Fruit fly (Drosophila melanogaster) whole organism, embryonic: ENCODE data around the gene Ing5.

Source experiments
- Antp ChIP-seq: fragments of 200-800 bp; sonication (Bioruptor generic); optimal IDR thresholded peaks from 3 replicates; lab custom pipeline; 2016; ENCODE audit warnings: missing biosample characterization, missing genetic modification characterization
- Blimp-1 ChIP-seq: fragments of 200-800 bp; sonication (Bioruptor generic); optimal IDR thresholded peaks from 3 replicates; lab custom pipeline; 2018; ENCODE audit warnings: missing biosample characterization, missing genetic modification characterization, mild to moderate bottlenecking, moderate library complexity, missing genetic modification reagents
- CG1024 ChIP-seq: fragments of 200-800 bp; sonication (Bioruptor generic); IDR thresholded peaks from 2 replicates; pipeline ENCODE4 v1.3.6; 2022; ENCODE audit warnings: missing biosample characterization, missing genetic modification characterization
- CG12236 ChIP-seq: fragments of 200-800 bp; sonication (Bioruptor generic); optimal IDR thresholded peaks from 2 replicates; lab custom pipeline; 2016; ENCODE audit warnings: missing biosample characterization, missing genetic modification characterization
- CG15479 ChIP-seq: fragments of 200-800 bp; sonication (Bioruptor generic); optimal IDR thresholded peaks from 3 replicates; lab custom pipeline; 2019; ENCODE audit warnings: missing biosample characterization, mild to moderate bottlenecking, missing genetic modification characterization, moderate library complexity
- CG17612 ChIP-seq: fragments of 200-800 bp; sonication (Bioruptor generic); IDR thresholded peaks from 2 replicates; pipeline ENCODE4 v1.3.6; 2022; ENCODE audit warnings: missing biosample characterization, missing genetic modification characterization
- CG2116 ChIP-seq: fragments of 200-800 bp; sonication (Bioruptor generic); optimal IDR thresholded peaks from 3 replicates; lab custom pipeline; 2018; ENCODE audit warnings: missing biosample characterization, mild to moderate bottlenecking, missing genetic modification characterization
- CG2678 ChIP-seq: fragments of 200-800 bp; sonication (Bioruptor generic); optimal IDR thresholded peaks from 3 replicates; lab custom pipeline; 2019; ENCODE audit warnings: missing biosample characterization, mild to moderate bottlenecking, missing genetic modification characterization, moderate library complexity
- CG30020 ChIP-seq: fragments of 200-800 bp; optimal IDR thresholded peaks from 2 replicates; lab custom pipeline; 2019; ENCODE audit warnings: missing biosample characterization, mild to moderate bottlenecking, missing genetic modification characterization, moderate library complexity
- CG43689 ChIP-seq: fragments of 200-800 bp; sonication (Bioruptor generic); IDR thresholded peaks from 2 replicates; pipeline ENCODE4 v1.3.6; 2022; ENCODE audit warnings: missing biosample characterization, missing genetic modification characterization
- CG4854 ChIP-seq: fragments of 200-800 bp; sonication (Bioruptor generic); optimal IDR thresholded peaks from 2 replicates; lab custom pipeline; 2016; ENCODE audit warnings: missing biosample characterization, missing genetic modification characterization, inconsistent platforms
- CG7271 ChIP-seq: fragments of 200-800 bp; sonication (Bioruptor generic); optimal IDR thresholded peaks from 2 replicates; lab custom pipeline; 2018; ENCODE audit warnings: missing biosample characterization, mild to moderate bottlenecking, missing genetic modification characterization, moderate library complexity
- CG7745 ChIP-seq: fragments of 200-800 bp; sonication (Bioruptor generic); optimal IDR thresholded peaks from 2 replicates; lab custom pipeline; 2018; ENCODE audit warnings: missing biosample characterization, mild to moderate bottlenecking, missing genetic modification characterization, moderate library complexity
- CG9797 ChIP-seq: fragments of 200-800 bp; sonication (Bioruptor generic); optimal IDR thresholded peaks from 3 replicates; lab custom pipeline; 2018; ENCODE audit warnings: missing biosample characterization, mild to moderate bottlenecking, missing genetic modification characterization
- CoRest ChIP-seq: fragments of 200-800 bp; sonication (Bioruptor generic); optimal IDR thresholded peaks from 3 replicates; lab custom pipeline; 2018; ENCODE audit warnings: missing biosample characterization, mild to moderate bottlenecking, missing genetic modification characterization, moderate library complexity
- Dbx ChIP-seq: fragments of 200-800 bp; sonication (Bioruptor generic); IDR thresholded peaks from 3 replicates; pipeline ENCODE4 v1.3.6; 2022; ENCODE audit warnings: missing biosample characterization, missing genetic modification characterization
- HmgZ ChIP-seq: fragments of 200-800 bp; sonication (Bioruptor generic); optimal IDR thresholded peaks from 2 replicates; lab custom pipeline; 2018; ENCODE audit warnings: missing biosample characterization, mild to moderate bottlenecking, missing genetic modification characterization
- Hr39 ChIP-seq: fragments of >200 bp; optimal IDR thresholded peaks from 2 replicates; lab custom pipeline; 2017
- Hr78 ChIP-seq, 2 experiments: fragments of 200-800 bp in 1 of 2; fragments of >200 bp in 1 of 2; sonication (Bioruptor generic) in 1 of 2; optimal IDR thresholded peaks; 2 replicates each; lab custom pipeline; 2017 to 2019; ENCODE audit warnings: missing biosample characterization in 2 of 2, missing genetic modification characterization in 2 of 2, mild to moderate bottlenecking in 1 of 2, moderate library complexity in 1 of 2
- Lpt ChIP-seq: fragments of >200 bp; optimal IDR thresholded peaks from 2 replicates; lab custom pipeline; 2018; ENCODE audit warnings: missing biosample characterization, missing genetic modification characterization
- MBD-R2 ChIP-seq: fragments of 200-800 bp; sonication (Bioruptor generic); IDR thresholded peaks from 2 replicates; pipeline ENCODE4 v1.3.6; 2022; ENCODE audit warnings: missing biosample characterization, missing genetic modification characterization
- MESR4 ChIP-seq: fragments of 200-800 bp; sonication (Bioruptor generic); optimal IDR thresholded peaks from 2 replicates; lab custom pipeline; 2018; ENCODE audit warnings: missing biosample characterization, mild to moderate bottlenecking, missing genetic modification characterization, moderate library complexity
- MTF-1 ChIP-seq: fragments of 200-800 bp; sonication (Bioruptor generic); optimal IDR thresholded peaks from 2 replicates; lab custom pipeline; 2018; ENCODE audit warnings: missing biosample characterization, mild to moderate bottlenecking, missing genetic modification characterization, borderline replicate concordance
- Neu2 ChIP-seq: fragments of 200-800 bp; sonication (Bioruptor generic); optimal IDR thresholded peaks from 3 replicates; lab custom pipeline; 2016; ENCODE audit warnings: missing biosample characterization, missing genetic modification characterization, borderline replicate concordance
- NfI ChIP-seq: fragments of 200-800 bp; sonication (Bioruptor generic); optimal IDR thresholded peaks from 3 replicates; lab custom pipeline; 2018; ENCODE audit warnings: missing biosample characterization, mild to moderate bottlenecking, missing genetic modification characterization, moderate library complexity
- TFAM ChIP-seq: fragments of 200-800 bp; sonication (Bioruptor generic); optimal IDR thresholded peaks from 2 replicates; lab custom pipeline; 2017; ENCODE audit warnings: missing biosample characterization, missing genetic modification characterization, inconsistent platforms
- bab2 ChIP-seq: fragments of 200-800 bp; sonication (Bioruptor generic); optimal IDR thresholded peaks from 2 replicates; lab custom pipeline; 2016; ENCODE audit warnings: missing biosample characterization, missing genetic modification characterization
- bbx ChIP-seq: fragments of 200-800 bp; sonication (Bioruptor generic); IDR thresholded peaks from 2 replicates; pipeline ENCODE4 v1.3.6; 2022; ENCODE audit warnings: missing biosample characterization, missing genetic modification characterization; ENCODE audit not compliant: partially characterized antibody
- bcd ChIP-seq: fragments of 200-800 bp; sonication (Bioruptor generic); optimal IDR thresholded peaks from 2 replicates; lab custom pipeline; 2017; ENCODE audit warnings: missing biosample characterization, mild to moderate bottlenecking, missing genetic modification characterization
- caup ChIP-seq: fragments of 200-800 bp; sonication (Bioruptor generic); optimal IDR thresholded peaks from 3 replicates; lab custom pipeline; 2017; ENCODE audit warnings: missing biosample characterization, mild to moderate bottlenecking, missing genetic modification characterization, moderate library complexity; ENCODE audit not compliant: severe bottlenecking
- corto ChIP-seq: fragments of 200-800 bp; sonication (Bioruptor generic); optimal IDR thresholded peaks from 2 replicates; lab custom pipeline; 2016; ENCODE audit warnings: missing biosample characterization, mild to moderate bottlenecking, missing genetic modification characterization, moderate library complexity
- crp ChIP-seq, 2 experiments: fragments of 200-800 bp; sonication (Bioruptor generic); optimal IDR thresholded peaks; 2 replicates in 1 of 2; 3 replicates in 1 of 2; lab custom pipeline; 2017; ENCODE audit warnings: missing biosample characterization in 2 of 2, missing genetic modification characterization in 2 of 2, mild to moderate bottlenecking in 1 of 2, moderate library complexity in 1 of 2
- disco-r ChIP-seq: fragments of 200-800 bp; sonication (Bioruptor generic); optimal IDR thresholded peaks from 2 replicates; lab custom pipeline; 2016; ENCODE audit warnings: missing biosample characterization, missing genetic modification characterization
- dpn ChIP-seq, 2 experiments: fragments of 200-800 bp; sonication (Bioruptor generic); optimal IDR thresholded peaks; 3 replicates each; lab custom pipeline; 2016; ENCODE audit warnings: missing biosample characterization in 2 of 2, missing genetic modification characterization in 2 of 2
- exex ChIP-seq: fragments of 200-800 bp; sonication (Bioruptor generic); optimal IDR thresholded peaks from 4 replicates; lab custom pipeline; 2018; ENCODE audit warnings: missing biosample characterization, mild to moderate bottlenecking, missing genetic modification characterization, moderate library complexity
- gce ChIP-seq: fragments of 200-800 bp; sonication (Bioruptor generic); IDR thresholded peaks from 3 replicates; pipeline ENCODE4 v1.3.6; 2022; ENCODE audit warnings: missing biosample characterization, missing genetic modification characterization
- grn ChIP-seq: fragments of 200-800 bp; sonication (Bioruptor generic); optimal IDR thresholded peaks from 3 replicates; lab custom pipeline; 2017; ENCODE audit warnings: missing biosample characterization, missing genetic modification characterization
- jumu ChIP-seq: fragments of 200-800 bp; sonication (Bioruptor generic); optimal IDR thresholded peaks from 3 replicates; lab custom pipeline; 2016; ENCODE audit warnings: missing biosample characterization, missing genetic modification characterization
- kni ChIP-seq: fragments of 200-800 bp; sonication (Bioruptor generic); optimal IDR thresholded peaks from 3 replicates; lab custom pipeline; 2017; ENCODE audit warnings: mild to moderate bottlenecking, missing biosample characterization, missing genetic modification reagents, missing genetic modification characterization
- mirr ChIP-seq: fragments of 200-800 bp; sonication (Bioruptor generic); optimal IDR thresholded peaks from 3 replicates; lab custom pipeline; 2018; ENCODE audit warnings: missing biosample characterization, mild to moderate bottlenecking, missing genetic modification characterization
- oc ChIP-seq: fragments of 200-800 bp; sonication (Bioruptor generic); optimal IDR thresholded peaks from 2 replicates; lab custom pipeline; 2018; ENCODE audit warnings: missing biosample characterization, mild to moderate bottlenecking, missing genetic modification characterization, moderate library complexity
- org-1 ChIP-seq: fragments of 200-800 bp; sonication (Bioruptor generic); optimal IDR thresholded peaks from 2 replicates; lab custom pipeline; 2017; ENCODE audit warnings: missing biosample characterization, missing genetic modification characterization
- pita ChIP-seq: fragments of 200-800 bp; sonication (Bioruptor generic); optimal IDR thresholded peaks from 2 replicates; lab custom pipeline; 2017; ENCODE audit warnings: missing biosample characterization, mild to moderate bottlenecking, missing genetic modification characterization
- psq ChIP-seq: fragments of 200-800 bp; sonication (Bioruptor generic); optimal IDR thresholded peaks from 2 replicates; lab custom pipeline; 2017; ENCODE audit warnings: missing biosample characterization, missing genetic modification characterization
- ranshi ChIP-seq: fragments of 200-800 bp; sonication (Bioruptor generic); IDR thresholded peaks from 2 replicates; pipeline ENCODE4 v1.3.6; 2022; ENCODE audit warnings: missing biosample characterization, missing genetic modification characterization
- rib ChIP-seq: fragments of 200-800 bp; sonication (Bioruptor generic); IDR thresholded peaks from 2 replicates; pipeline ENCODE4 v1.3.6; 2022; ENCODE audit warnings: missing biosample characterization, missing genetic modification characterization
- so ChIP-seq: fragments of 200-800 bp; sonication (Bioruptor generic); IDR thresholded peaks from 3 replicates; pipeline ENCODE4 v1.3.6; 2022; ENCODE audit warnings: missing biosample characterization, missing genetic modification characterization
- trh ChIP-seq: fragments of 200-800 bp; sonication (Bioruptor generic); optimal IDR thresholded peaks from 2 replicates; lab custom pipeline; 2016; ENCODE audit warnings: missing biosample characterization, missing genetic modification characterization
- ttk ChIP-seq: fragments of 200-800 bp; sonication (Bioruptor generic); IDR thresholded peaks from 2 replicates; pipeline ENCODE4 v2.1.2; 2022; ENCODE audit warnings: missing biosample characterization, missing genetic modification characterization
- twi ChIP-seq: fragments of 200-800 bp; optimal IDR thresholded peaks from 2 replicates; lab custom pipeline; 2019; ENCODE audit warnings: missing biosample characterization, mild to moderate bottlenecking, missing genetic modification characterization, moderate library complexity
- unc-4 ChIP-seq: fragments of 200-800 bp; sonication (Bioruptor generic); IDR thresholded peaks from 2 replicates; pipeline ENCODE4 v1.3.6; 2022; ENCODE audit warnings: missing biosample characterization, missing genetic modification characterization; ENCODE audit not compliant: partially characterized antibody

The Ing5 gene

DNA sequence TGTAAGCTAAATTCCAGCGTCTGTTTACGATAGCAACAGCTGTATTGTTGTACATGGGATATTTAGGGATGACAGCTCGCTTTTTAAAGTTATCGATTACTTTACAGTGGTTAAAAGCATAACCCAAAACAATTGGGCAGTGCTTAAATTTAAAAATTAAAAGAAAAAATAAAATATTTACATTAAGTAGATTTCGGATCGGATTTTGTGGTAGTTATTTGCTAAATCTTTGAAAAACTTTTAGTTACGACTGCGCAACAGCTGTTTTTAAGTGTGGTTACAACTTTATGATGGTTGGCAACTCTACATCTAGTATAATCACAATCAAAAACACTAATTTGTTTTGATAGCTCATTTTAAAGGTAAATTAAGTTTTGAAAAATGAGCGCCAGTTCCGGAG is at the start of gene Ing5, which contains the start of gene CG7099 (continued):
- TF ChIP-seq MESR4 (GFP tag; lab: Kevin White, UChicago) (peak; percentile 53), TFAM (GFP tag; lab: Kevin White, UChicago) (peak; percentile 53), Antp (GFP tag; lab: Kevin White, UChicago) (peak; percentile 83), unc-4 (GFP tag; lab: Robert Waterston, UW) (peak; percentile 60), Dbx (peak; percentile 96), CoRest (tag; lab: Kevin White, UChicago) (peak; percentile 98), pita (GFP tag; lab: Kevin White, UChicago) (no peak), Hr39 (lab: Kevin White, UChicago) (no peak), jumu (GFP tag; lab: Kevin White, UChicago) (peak; percentile 81), twi (tag; lab: Kevin White, UChicago) (peak; percentile 93), org-1 (GFP tag; lab: Kevin White, UChicago) (peak; percentile 84), CG7745 (tag; lab: Kevin White, UChicago) (peak; percentile 54), CG2678 (tag; lab: Kevin White, UChicago) (peak; percentile 96), NfI (GFP tag; lab: Kevin White, UChicago) (peak; percentile 97), Neu2 (GFP tag; lab: Kevin White, UChicago) (no peak), Blimp-1 (GFP tag; lab: Kevin White, UChicago) (peak; percentile 94), ranshi (GFP tag; lab: Robert Waterston, UW) (peak; percentile 97), so (GFP tag; lab: Robert Waterston, UW) (peak; percentile 94), bcd (GFP tag; lab: Kevin White, UChicago) (peak; percentile 95), CG7271 (peak; percentile 89), crp (GFP tag; optimal IDR thresholded peaks at IDR 0.05; lab: Kevin White, UChicago) (peak; percentile 70 to 88), dpn (GFP tag; optimal IDR thresholded peaks at IDR 0.05; lab: Kevin White, UChicago) (peak; percentile 93 to 98), Lpt (GFP tag; lab: Kevin White, UChicago) (no peak), gce (GFP tag; lab: Robert Waterston, UW) (peak; percentile 90), HmgZ (peak; percentile 97), CG17612 (GFP tag; lab: Robert Waterston, UW) (peak; percentile 86), CG30020 (tag; lab: Kevin White, UChicago) (peak; percentile 87), MBD-R2 (peak; percentile 99)

DNA sequence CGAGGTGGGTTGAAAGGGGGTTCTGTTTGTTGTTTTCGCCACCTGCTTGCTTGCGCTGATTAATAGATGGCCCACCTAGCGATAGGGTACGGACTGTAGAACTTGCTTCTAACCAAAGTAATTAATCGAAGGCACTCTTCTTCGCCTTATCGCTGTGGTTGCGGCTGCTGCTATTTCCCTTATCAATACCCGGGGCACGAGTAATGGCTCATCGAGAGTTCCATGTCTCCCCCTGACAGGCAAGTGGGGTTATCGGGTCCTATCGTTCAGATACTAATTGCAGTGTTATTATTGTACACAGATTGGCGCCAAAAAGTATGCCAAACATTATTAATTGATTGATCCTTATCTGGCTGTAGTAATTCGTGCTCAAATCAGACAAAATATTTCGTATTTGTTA is 49.7 kb upstream of the Ing5 start:
- TF ChIP-seq corto (GFP tag; lab: Kevin White, UChicago): no peak
- TF ChIP-seq psq (GFP tag; lab: Kevin White, UChicago): no peak
- TF ChIP-seq bab2: no peak
- TF ChIP-seq CG9797: no peak
- no peak for TF ChIP-seq disco-r (GFP tag; lab: Kevin White, UChicago)
- no peak for TF ChIP-seq CG43689 (GFP tag; lab: Robert Waterston, UW)
- peak; percentile 85 for TF ChIP-seq grn (GFP tag; lab: Kevin White, UChicago)
- no peak for TF ChIP-seq trh (GFP tag; lab: Kevin White, UChicago)
- peak; percentile 99 for TF ChIP-seq exex
- TF ChIP-seq kni (GFP tag; lab: Kevin White, UChicago): no peak
- no peak for TF ChIP-seq CG4854 (GFP tag; lab: Kevin White, UChicago)
- no peak for TF ChIP-seq CG1024 (GFP tag; lab: Robert Waterston, UW)
- TF ChIP-seq bbx: no peak
- no peak for TF ChIP-seq CG2116 (GFP tag; lab: Kevin White, UChicago)
- peak; percentile 91 for TF ChIP-seq mirr (GFP tag; lab: Kevin White, UChicago)
- no peak for TF ChIP-seq oc
- TF ChIP-seq MTF-1 (GFP tag; lab: Kevin White, UChicago): no peak
- no peak for TF ChIP-seq CG15479
- peak; percentile 35 for TF ChIP-seq caup (GFP tag; lab: Kevin White, UChicago)
- no peak for TF ChIP-seq CG12236 (GFP tag; lab: Kevin White, UChicago)
- TF ChIP-seq Hr78 (GFP tag; optimal IDR thresholded peaks at IDR 0.05; lab: Kevin White, UChicago): peak in 1 of 2 experiments; percentile 16
- no peak for TF ChIP-seq rib (GFP tag; lab: Robert Waterston, UW)
- TF ChIP-seq ttk: no peak
